Fruit fly (Drosophila melanogaster): ENCODE data around the gene RpL13A.
A peak's percentile ranks its signal among the peaks of the same experiment; 100 is the strongest.

The RpL13A gene

dm6 chr3R:5606477-5606876, 17.8 kb upstream of the RpL13A start, which contains the start of gene asl (continued):
- TF ChIP-seq CG8359 (GFP tag; optimal IDR thresholded peaks at IDR 0.05; ENCODE audit: borderline replicate concordance) (peak; percentile 26), vnd (GFP tag; IDR thresholded peaks at IDR 0.05; ENCODE audit: partially characterized antibody) (no peak), insv (GFP tag; optimal IDR thresholded peaks at IDR 0.05) (peak in 1 of 2 experiments; percentile 77), dmrt11E (tag; optimal IDR thresholded peaks at IDR 0.05) (peak; percentile 65), C15 (GFP tag; IDR thresholded peaks at IDR 0.05) (no peak), cg (GFP tag; optimal IDR thresholded peaks at IDR 0.05) (peak; percentile 41), CG3847 (GFP tag; IDR thresholded peaks at IDR 0.05) (peak; percentile 55), seq (GFP tag; IDR thresholded peaks at IDR 0.05) (no peak), CG5180 (GFP tag; optimal IDR thresholded peaks at IDR 0.05) (no peak), tll (GFP tag; optimal IDR thresholded peaks at IDR 0.05) (no peak), CG11723 (GFP tag; optimal IDR thresholded peaks at IDR 0.05) (peak; percentile 15), Dek (tag; optimal IDR thresholded peaks at IDR 0.05) (peak; percentile 7), CG15514 (GFP tag; optimal IDR thresholded peaks at IDR 0.05) (peak; percentile 71), ATbp (GFP tag; optimal IDR thresholded peaks at IDR 0.05) (peak; percentile 32), CG17186 (GFP tag; optimal IDR thresholded peaks at IDR 0.05) (peak; percentile 100), gro (GFP tag; optimal IDR thresholded peaks at IDR 0.05) (peak; percentile 51), Nf-YC (tag; optimal IDR thresholded peaks at IDR 0.05) (peak; percentile 68), HLH3B (GFP tag; IDR thresholded peaks at IDR 0.05) (no peak), abd-A (tag; optimal IDR thresholded peaks at IDR 0.05) (no peak), CG43689 (GFP tag; IDR thresholded peaks at IDR 0.05) (no peak), slbo (GFP tag; IDR thresholded peaks at IDR 0.05) (peak; percentile 62), Pdp1 (GFP tag; optimal IDR thresholded peaks at IDR 0.05) (peak; percentile 54 to 59), bbx (GFP tag; IDR thresholded peaks at IDR 0.05; ENCODE audit: partially characterized antibody) (no peak), ash1 (GFP tag; optimal IDR thresholded peaks at IDR 0.05) (no peak), D (optimal IDR thresholded peaks at IDR 0.05) (no peak), D (GFP tag; optimal IDR thresholded peaks at IDR 0.05) (peak; percentile 44), sisA (GFP tag; IDR thresholded peaks at IDR 0.05) (peak; percentile 49; the same call in 1 of the 2 replicates), al (GFP tag; IDR thresholded peaks at IDR 0.05) (peak; percentile 31; the same call in 1 of the 2 replicates), CG8089 (GFP tag; optimal IDR thresholded peaks at IDR 0.05) (peak; percentile 42), CG34224 (GFP tag; IDR thresholded peaks at IDR 0.05; ENCODE audit: partially characterized antibody) (no peak), CG9797 (GFP tag; optimal IDR thresholded peaks at IDR 0.05) (peak; percentile 61), Drgx (GFP tag; IDR thresholded peaks at IDR 0.05) (peak; percentile 34; the same call in 1 of the 2 replicates), Eip74EF (GFP tag; optimal IDR thresholded peaks at IDR 0.05) (peak in 1 of 2 experiments; percentile 88), CG3995 (GFP tag; optimal IDR thresholded peaks at IDR 0.05) (peak; percentile 53), nmo (GFP tag; optimal IDR thresholded peaks at IDR 0.05) (peak; percentile 81), CG3065 (GFP tag; optimal IDR thresholded peaks at IDR 0.05) (peak; percentile 19), gce (GFP tag; IDR thresholded peaks at IDR 0.05) (0 out of 3 replicates have a peak, but pooled peaks have one; percentile 50), CG3407 (GFP tag; optimal IDR thresholded peaks at IDR 0.05) (no peak), CG6765 (GFP tag; optimal IDR thresholded peaks at IDR 0.05) (peak; percentile 5), vvl (GFP tag; IDR thresholded peaks at IDR 0.05) (peak; percentile 69), sqz (GFP tag; optimal IDR thresholded peaks at IDR 0.05) (no peak), Bgb (GFP tag; IDR thresholded peaks at IDR 0.05; ENCODE audit: partially characterized antibody) (peak; percentile 44; the same call in 1 of the 2 replicates), stc (GFP tag; IDR thresholded peaks at IDR 0.05) (peak; percentile 50; the same call in 1 of the 2 replicates), Opbp (GFP tag; IDR thresholded peaks at IDR 0.05; ENCODE audit: partially characterized antibody) (no peak), CG4730 (GFP tag; IDR thresholded peaks at IDR 0.05) (0 out of 2 replicates have a peak, but pooled peaks have one; percentile 6), pb (GFP tag; optimal IDR thresholded peaks at IDR 0.05) (peak; percentile 14), CG33213 (GFP tag; optimal IDR thresholded peaks at IDR 0.05) (peak; percentile 66), wor (GFP tag; IDR thresholded peaks at IDR 0.05) (no peak), CG4820 (GFP tag; optimal IDR thresholded peaks at IDR 0.05) (peak; percentile 27)

All from whole organism, embryonic.